Worm (Caenorhabditis elegans) whole organism, L2 larva: Measurements from ENCODE around the gene C31E10.5.

Source experiments
- F13H6.1 ChIP-seq: sonication (generic microtip); optimal IDR thresholded peaks from 2 replicates; lab custom pipeline; 2016; ENCODE audit warnings: missing genetic modification characterization, missing compliant biosample characterization
- Y55F3AM.14 ChIP-seq: fragments of 200-800 bp; sonication (Bioruptor generic); optimal IDR thresholded peaks from 2 replicates; lab custom pipeline; 2018; ENCODE audit warnings: mild to moderate bottlenecking, missing genetic modification characterization, missing compliant biosample characterization
- aly-2 ChIP-seq: fragments of 150-350 bp; optimal IDR thresholded peaks from 2 replicates; lab custom pipeline; 2014; ENCODE audit warnings: missing biosample characterization, missing genetic modification characterization
- ama-1 ChIP-seq: fragments of 150-350 bp; optimal IDR thresholded peaks from 2 replicates; lab custom pipeline; 2018; ENCODE audit warnings: inconsistent platforms
- blmp-1 ChIP-seq: sonication (generic microtip); optimal IDR thresholded peaks from 2 replicates; lab custom pipeline; 2017; ENCODE audit warnings: missing genetic modification characterization, mild to moderate bottlenecking, missing compliant biosample characterization, antibody characterized with exemption, moderate library complexity; ENCODE audit not compliant: insufficient read depth
- elt-1 ChIP-seq: fragments of 150-350 bp; optimal IDR thresholded peaks from 2 replicates; lab custom pipeline; 2014; ENCODE audit warnings: missing biosample characterization, missing genetic modification characterization
- fos-1 ChIP-seq: fragments of 150-350 bp; optimal IDR thresholded peaks from 2 replicates; lab custom pipeline; 2014; ENCODE audit warnings: missing biosample characterization, missing genetic modification characterization
- gmeb-1 ChIP-seq: fragments of 150-350 bp; optimal IDR thresholded peaks from 2 replicates; lab custom pipeline; 2014; ENCODE audit warnings: missing biosample characterization, missing genetic modification characterization
- lin-13 ChIP-seq: fragments of 150-350 bp; optimal IDR thresholded peaks from 2 replicates; lab custom pipeline; 2014; ENCODE audit warnings: missing biosample characterization, missing genetic modification reagents, missing genetic modification characterization
- lin-39 ChIP-seq: fragments of 150-350 bp; optimal IDR thresholded peaks from 2 replicates; lab custom pipeline; 2014; ENCODE audit warnings: missing biosample characterization, missing genetic modification reagents, missing genetic modification characterization
- mab-5 ChIP-seq: fragments of 150-350 bp; optimal IDR thresholded peaks from 2 replicates; lab custom pipeline; 2014; ENCODE audit warnings: missing biosample characterization, missing genetic modification characterization
- nhr-12 ChIP-seq: fragments of 150-350 bp; optimal IDR thresholded peaks from 2 replicates; lab custom pipeline; 2014; ENCODE audit warnings: missing biosample characterization, missing genetic modification characterization
- nhr-129 ChIP-seq: fragments of 150-350 bp; optimal IDR thresholded peaks from 2 replicates; lab custom pipeline; 2014; ENCODE audit warnings: missing biosample characterization, missing genetic modification characterization
- nhr-21 ChIP-seq: fragments of 150-350 bp; optimal IDR thresholded peaks from 2 replicates; lab custom pipeline; 2014; ENCODE audit warnings: missing biosample characterization, missing genetic modification characterization
- nhr-237 ChIP-seq: fragments of 150-350 bp; optimal IDR thresholded peaks from 2 replicates; lab custom pipeline; 2014; ENCODE audit warnings: missing biosample characterization, missing genetic modification characterization
- nhr-25 ChIP-seq: fragments of 150-350 bp; sonication (generic microtip); optimal IDR thresholded peaks from 3 replicates; lab custom pipeline; 2014; ENCODE audit warnings: missing biosample characterization, missing genetic modification characterization
- nhr-77 ChIP-seq: fragments of 150-350 bp; optimal IDR thresholded peaks from 2 replicates; lab custom pipeline; 2014; ENCODE audit warnings: missing biosample characterization, missing genetic modification characterization
- peb-1 ChIP-seq: fragments of 150-350 bp; optimal IDR thresholded peaks from 2 replicates; lab custom pipeline; 2014; ENCODE audit warnings: missing biosample characterization, missing genetic modification characterization
- skn-1 ChIP-seq: sonication (generic microtip); optimal IDR thresholded peaks from 2 replicates; lab custom pipeline; 2017; ENCODE audit warnings: missing biosample characterization, missing genetic modification characterization
- sma-9 ChIP-seq, 2 experiments: fragments of 150-350 bp in 1 of 2; sonication (generic microtip) in 1 of 2; optimal IDR thresholded peaks; 2 replicates each; lab custom pipeline; 2014 to 2016; ENCODE audit warnings: missing genetic modification characterization in 2 of 2, mild to moderate bottlenecking in 1 of 2, missing biosample characterization in 1 of 2, missing compliant biosample characterization in 1 of 2, missing genetic modification reagents in 1 of 2, moderate library complexity in 1 of 2
- snpc-4 ChIP-seq: fragments of 150-350 bp; optimal IDR thresholded peaks from 2 replicates; lab custom pipeline; 2014; ENCODE audit warnings: missing biosample characterization, missing genetic modification characterization
- ztf-11 ChIP-seq: sonication (generic microtip); optimal IDR thresholded peaks from 2 replicates; lab custom pipeline; 2017; ENCODE audit warnings: missing biosample characterization, missing genetic modification characterization
- ztf-4 ChIP-seq: fragments of 150-350 bp; optimal IDR thresholded peaks from 2 replicates; lab custom pipeline; 2014; ENCODE audit warnings: missing biosample characterization, missing genetic modification characterization

The C31E10.5 gene

DNA sequence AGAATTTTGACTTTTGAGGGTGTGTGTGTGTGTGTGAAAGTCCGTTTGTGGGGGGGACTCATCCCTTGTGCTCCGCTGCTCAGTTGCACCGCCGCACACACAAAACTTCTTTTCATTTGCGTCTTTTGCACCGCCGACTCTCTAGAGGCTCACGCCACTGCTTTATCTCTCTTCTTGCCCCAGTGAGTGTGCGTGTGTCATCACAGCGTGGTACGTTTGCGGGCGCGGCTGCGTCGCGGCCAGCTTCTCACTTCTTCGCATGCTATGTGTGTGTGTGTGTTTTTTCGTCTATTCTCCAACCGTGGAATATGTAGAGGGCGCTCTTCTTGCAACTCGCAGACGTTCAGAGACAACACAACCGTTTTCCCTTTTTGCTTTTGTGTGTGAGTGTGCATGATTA lies 50.1 kb downstream of the C31E10.5 start (continued):
- no peak for TF ChIP-seq skn-1 (tag; lab: Kevin White, UChicago)
- TF ChIP-seq fos-1 (tag; lab: Kevin White, UChicago), result peak; percentile 71
- TF ChIP-seq nhr-77 (tag; lab: Kevin White, UChicago), result no peak
- no peak for TF ChIP-seq ztf-4 (tag; lab: Kevin White, UChicago)
- TF ChIP-seq F13H6.1 (tag; lab: Kevin White, UChicago), result peak; percentile 58

DNA sequence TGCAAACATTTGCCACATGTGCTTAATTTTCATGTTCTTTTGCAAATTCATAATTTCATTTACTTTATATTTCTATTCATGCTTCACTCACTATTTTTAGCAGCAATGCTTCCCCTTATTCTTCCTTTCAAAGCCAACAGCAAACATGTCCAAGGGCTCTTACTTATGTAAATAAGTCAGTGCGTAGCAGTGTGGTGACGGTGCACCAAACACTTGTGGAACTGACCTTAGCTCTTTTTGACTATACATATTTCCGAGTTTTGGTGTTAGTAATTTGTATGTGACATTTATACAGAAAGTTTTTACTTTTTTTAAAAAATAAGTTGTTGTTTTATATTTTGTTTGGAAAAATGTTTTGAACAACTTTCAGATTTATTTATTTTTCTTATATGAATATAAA lies 50.5 kb downstream of the C31E10.5 start:
- TF ChIP-seq snpc-4 (tag; lab: Kevin White, UChicago) (no peak), nhr-25 (no peak), peb-1 (tag; lab: Kevin White, UChicago) (no peak), nhr-129 (tag; lab: Kevin White, UChicago) (no peak)

DNA sequence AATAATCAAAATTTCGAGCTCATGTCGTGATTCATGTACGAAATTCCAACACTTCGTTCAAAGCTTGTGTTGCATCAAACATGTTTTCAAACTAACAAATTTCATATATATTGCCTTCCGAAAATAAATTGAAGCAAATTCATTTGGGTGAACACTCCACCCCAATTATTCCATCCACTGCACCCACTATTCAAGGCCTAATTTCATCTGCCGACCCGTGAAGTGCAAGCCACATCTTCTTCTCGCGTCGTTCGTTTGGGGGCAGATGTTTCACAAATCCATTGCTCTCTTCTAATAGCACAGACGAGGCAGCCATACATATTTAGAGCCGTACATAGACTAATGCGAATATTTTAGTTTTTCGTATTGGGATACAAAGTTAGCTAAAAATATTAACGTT lies 51.5 kb downstream of the C31E10.5 start:
- TF ChIP-seq nhr-21 (tag; lab: Kevin White, UChicago), result no peak
- TF ChIP-seq fos-1 (tag; lab: Kevin White, UChicago), result no peak
- TF ChIP-seq nhr-237 (tag; lab: Kevin White, UChicago), result no peak
- no peak for TF ChIP-seq ztf-4 (tag; lab: Kevin White, UChicago)
- no peak for TF ChIP-seq ama-1 (lab: Kevin White, UChicago)
- TF ChIP-seq nhr-12, result no peak
- TF ChIP-seq elt-1 (tag; lab: Kevin White, UChicago), result no peak
- TF ChIP-seq nhr-25, result no peak
- no peak for TF ChIP-seq ztf-11
- TF ChIP-seq lin-13, result no peak
- no peak for TF ChIP-seq aly-2 (tag; lab: Kevin White, UChicago)
- no peak for TF ChIP-seq gmeb-1 (tag; lab: Kevin White, UChicago)
- no peak for TF ChIP-seq Y55F3AM.14 (GFP tag; lab: Kevin White, UChicago)
- TF ChIP-seq snpc-4 (tag; lab: Kevin White, UChicago), result no peak
- no peak for TF ChIP-seq mab-5
- TF ChIP-seq nhr-129 (tag; lab: Kevin White, UChicago), result no peak
- TF ChIP-seq sma-9 (GFP tag; optimal IDR thresholded peaks at IDR 0.05; lab: Kevin White, UChicago), result no peak
- no peak for TF ChIP-seq sma-9 (tag; optimal IDR thresholded peaks at IDR 0.05; lab: Kevin White, UChicago)

DNA sequence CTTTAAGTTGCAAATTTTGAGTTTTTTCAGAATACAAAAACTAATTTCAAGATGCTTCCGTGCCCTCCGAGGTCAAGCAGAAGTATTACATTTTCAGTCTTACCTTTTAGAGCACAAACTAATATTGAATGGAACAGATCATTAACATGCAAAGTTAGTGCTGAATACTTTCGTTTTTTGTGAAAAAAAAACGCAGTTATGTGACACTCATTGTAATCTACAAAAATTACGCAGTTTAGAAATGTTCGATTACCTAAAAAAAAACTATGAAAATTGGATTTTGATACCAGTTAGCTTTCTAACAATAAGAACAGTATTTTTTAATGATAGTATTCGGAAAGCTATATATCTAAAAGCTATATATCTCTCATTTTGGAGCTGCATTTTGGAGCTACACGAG lies 53.8 kb downstream of the C31E10.5 start:
- TF ChIP-seq lin-39 (tag; lab: Kevin White, UChicago), result no peak
- TF ChIP-seq ztf-4 (tag; lab: Kevin White, UChicago), result no peak
- no peak for TF ChIP-seq aly-2 (tag; lab: Kevin White, UChicago)
- no peak for TF ChIP-seq gmeb-1 (tag; lab: Kevin White, UChicago)
- TF ChIP-seq blmp-1 (tag; lab: Kevin White, UChicago), result no peak
- TF ChIP-seq ztf-11, result no peak
- TF ChIP-seq Y55F3AM.14 (GFP tag; lab: Kevin White, UChicago), result no peak
- TF ChIP-seq fos-1 (tag; lab: Kevin White, UChicago), result no peak
- TF ChIP-seq nhr-77 (tag; lab: Kevin White, UChicago), result no peak
